Fruit fly (Drosophila melanogaster): ENCODE measurements around the gene Gfrl.

Gene Gfrl

DNA sequence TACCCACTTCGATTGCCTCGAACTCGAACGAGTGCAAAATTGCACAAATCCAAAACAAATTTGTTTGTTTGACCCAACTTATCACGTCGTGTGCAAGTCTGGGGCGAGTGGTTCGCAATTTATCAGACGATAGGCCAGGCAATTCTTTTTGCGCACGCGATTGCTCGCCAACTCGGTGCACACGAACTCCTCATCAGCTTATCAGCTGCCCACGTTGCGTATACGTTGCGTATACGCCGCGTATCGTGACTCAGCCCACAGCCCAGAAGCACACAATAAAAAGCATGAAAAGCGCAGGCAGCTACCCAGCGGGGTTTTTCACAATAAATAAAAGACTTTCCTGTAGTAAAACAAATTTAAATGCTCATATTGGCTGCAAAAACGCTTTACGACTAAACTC lies 19.3 kb upstream of the Gfrl start, which contains the start of gene MtnB:
TSS of gene MtnB (minus strand) at position 101 of the 400 bp plus-strand sequence.
- no peak for TF ChIP-seq cas (GFP tag; IDR thresholded peaks at IDR 0.05)
- no peak for TF ChIP-seq CG43689 (GFP tag; IDR thresholded peaks at IDR 0.05)
- TF ChIP-seq Ets65A (GFP tag): peak; percentile 45
- TF ChIP-seq Dip3 (GFP tag; optimal IDR thresholded peaks at IDR 0.05): no peak
- no peak for TF ChIP-seq Gsc (GFP tag; IDR thresholded peaks at IDR 0.05)
- TF ChIP-seq CG7372 (GFP tag; IDR thresholded peaks at IDR 0.05): peak; percentile 71
- 0 out of 2 replicates have a peak, but pooled peaks have one; percentile 13 for TF ChIP-seq HLH3B (GFP tag; IDR thresholded peaks at IDR 0.05)

DNA sequence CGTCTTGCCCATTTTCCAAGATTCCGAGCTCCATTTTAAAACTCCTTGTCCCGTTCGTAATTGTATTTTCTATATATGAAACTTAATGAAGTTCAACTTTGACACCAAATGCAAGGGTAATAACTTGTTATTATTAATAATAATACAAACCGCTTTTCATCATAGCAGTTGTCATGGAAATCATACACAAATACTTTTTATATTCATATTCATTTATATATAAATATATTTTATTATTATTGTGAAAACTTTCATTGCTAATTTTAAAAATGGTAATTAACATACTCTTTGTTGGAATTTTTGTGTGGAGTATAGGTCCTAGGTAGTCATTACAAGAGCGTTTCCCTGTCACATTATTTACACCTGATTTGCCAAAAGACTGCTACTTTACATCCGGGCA lies 17.5 kb upstream of the Gfrl start, which contains the start of gene CG46441:
TSS of gene CG46441 (minus strand) at position 101 of the 400 bp plus-strand sequence.
- TF ChIP-seq crol (GFP tag; IDR thresholded peaks at IDR 0.05): no peak
- no peak for TF ChIP-seq Aef1 (GFP tag; IDR thresholded peaks at IDR 0.05)
- no peak for TF ChIP-seq D19A (tag; optimal IDR thresholded peaks at IDR 0.05)
- TF ChIP-seq CG4424 (GFP tag; optimal IDR thresholded peaks at IDR 0.05): no peak
- no peak for TF ChIP-seq bigmax (GFP tag; optimal IDR thresholded peaks at IDR 0.05)
- TF ChIP-seq seq (GFP tag; IDR thresholded peaks at IDR 0.05): no peak
- TF ChIP-seq Lhr (GFP tag; optimal IDR thresholded peaks at IDR 0.05): no peak
- no peak for TF ChIP-seq E2f2 (GFP tag; IDR thresholded peaks at IDR 0.05)
- no peak for TF ChIP-seq CG6791 (GFP tag; IDR thresholded peaks at IDR 0.05; ENCODE audit: partially characterized antibody)
- TF ChIP-seq D19B (GFP tag; optimal IDR thresholded peaks at IDR 0.05): no peak

DNA sequence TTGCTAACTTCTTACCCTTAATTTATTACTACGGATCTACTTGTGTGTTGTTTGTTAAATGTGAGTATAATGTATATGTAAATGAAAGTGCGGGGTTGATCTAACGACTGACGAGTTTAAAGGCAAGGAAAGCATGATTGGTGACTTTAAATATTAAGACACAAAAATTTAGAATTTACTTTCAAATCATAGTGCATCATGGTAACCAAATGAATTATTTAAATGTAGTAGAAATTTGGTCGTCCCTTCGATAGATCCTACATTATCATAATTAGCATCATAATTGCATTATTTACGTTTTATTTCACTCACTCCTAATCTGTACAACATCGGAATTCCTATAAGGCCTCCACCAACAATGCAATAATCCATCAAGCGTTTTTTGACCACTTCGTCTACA lies 16.9 kb upstream of the Gfrl start, which contains the start of gene Dic2:
TSS of gene Dic2 (minus strand) at position 101 of the 400 bp plus-strand sequence.
- no peak for TF ChIP-seq fru (optimal IDR thresholded peaks at IDR 0.05)

DNA sequence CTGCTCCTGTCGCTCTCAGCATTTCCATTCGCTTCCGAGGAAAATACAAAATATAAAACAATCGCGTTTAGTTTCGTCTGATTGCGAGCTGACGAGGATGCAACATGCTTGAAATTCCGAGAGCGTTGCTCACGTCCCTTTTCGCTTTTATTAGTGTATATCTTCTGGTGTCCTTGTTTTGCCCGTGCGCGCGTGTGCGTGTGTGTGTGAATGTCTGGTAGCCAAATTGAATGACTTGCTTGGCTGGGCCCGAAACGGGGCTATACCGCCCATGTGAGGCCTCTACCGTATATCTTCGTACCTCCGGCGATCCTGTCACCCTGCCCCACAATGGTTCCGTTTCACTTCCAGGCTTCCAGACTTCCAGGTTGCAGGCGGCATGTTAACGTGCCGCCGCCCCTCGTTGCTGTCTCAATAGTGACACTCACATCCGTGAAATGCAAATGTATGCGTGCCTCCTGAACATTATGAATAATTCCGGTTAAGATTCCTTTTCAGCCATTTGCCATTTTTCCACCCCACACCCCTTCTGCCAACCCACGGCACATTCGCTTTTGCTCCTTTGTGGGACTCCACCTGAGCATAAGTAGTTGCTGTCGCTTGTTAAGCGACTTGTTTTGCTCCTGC lies 11.5 kb downstream of the Gfrl start:
- TF ChIP-seq aop (GFP tag; IDR thresholded peaks at IDR 0.05): no peak
- no peak for TF ChIP-seq CG16779 (GFP tag; IDR thresholded peaks at IDR 0.05)
- TF ChIP-seq sqz (GFP tag; optimal IDR thresholded peaks at IDR 0.05): no peak
- peak; percentile 68 for TF ChIP-seq Ets65A (GFP tag)
- no peak for TF ChIP-seq fru (optimal IDR thresholded peaks at IDR 0.05)
- no peak for TF ChIP-seq gsb-n (tag; optimal IDR thresholded peaks at IDR 0.05)
- TF ChIP-seq abd-A (tag; optimal IDR thresholded peaks at IDR 0.05): peak; percentile 36
- TF ChIP-seq CG12769 (tag; optimal IDR thresholded peaks at IDR 0.05): no peak
- TF ChIP-seq Atf-2 (GFP tag; optimal IDR thresholded peaks at IDR 0.05): no peak
- no peak for TF ChIP-seq NFAT (GFP tag; IDR thresholded peaks at IDR 0.05)
- no peak for TF ChIP-seq kay (GFP tag; optimal IDR thresholded peaks at IDR 0.05)
- TF ChIP-seq CG1647 (GFP tag; optimal IDR thresholded peaks at IDR 0.05): no peak
- TF ChIP-seq CG18599 (GFP tag; optimal IDR thresholded peaks at IDR 0.05): no peak
- no peak for TF ChIP-seq CG1024 (GFP tag; IDR thresholded peaks at IDR 0.05)
- peak; percentile 95 for TF ChIP-seq Hr39 (optimal IDR thresholded peaks at IDR 0.05)
- TF ChIP-seq CG7271 (tag; optimal IDR thresholded peaks at IDR 0.05): no peak
- TF ChIP-seq CG13894 (tag; optimal IDR thresholded peaks at IDR 0.05): peak; percentile 15
- no peak for TF ChIP-seq Optix (GFP tag; IDR thresholded peaks at IDR 0.05)
- no peak for TF ChIP-seq HLHmδ (GFP tag; optimal IDR thresholded peaks at IDR 0.05)
- no peak for TF ChIP-seq Meics (GFP tag; optimal IDR thresholded peaks at IDR 0.05)
- no peak for TF ChIP-seq D19A (tag; optimal IDR thresholded peaks at IDR 0.05)
- no peak for TF ChIP-seq CG34422 (GFP tag; IDR thresholded peaks at IDR 0.05)
- no peak for TF ChIP-seq gem (tag; optimal IDR thresholded peaks at IDR 0.05)
- TF ChIP-seq CG9932 (GFP tag; IDR thresholded peaks at IDR 0.05): no peak
- TF ChIP-seq GATAe (GFP tag; conservative IDR thresholded peaks at IDR 0.05): no peak
- 0 out of 4 replicates have a peak, but pooled peaks have one; percentile 13 for TF ChIP-seq chinmo (GFP tag; IDR thresholded peaks at IDR 0.05; ENCODE audit: partially characterized antibody)
- TF ChIP-seq sens (GFP tag): no peak
- no peak for TF ChIP-seq Nf-YA (GFP tag; IDR thresholded peaks at IDR 0.05)
- no peak for TF ChIP-seq Bgb (GFP tag; IDR thresholded peaks at IDR 0.05; ENCODE audit: partially characterized antibody)
- TF ChIP-seq sob (GFP tag; IDR thresholded peaks at IDR 0.05): no peak
- no peak for TF ChIP-seq dmrt99B (tag; optimal IDR thresholded peaks at IDR 0.05)
- no peak for TF ChIP-seq CG5953 (GFP tag; IDR thresholded peaks at IDR 0.05)
